Worm (Caenorhabditis elegans) whole organism, mixed stage, embryonic: ENCODE results near the gene ZC239.22.
"Not testable (repeated sequence)": the region's sequence is repeated elsewhere in the genome, so short reads cannot be mapped to it uniquely, and the experiment has no call there.

Experiments used
- drap-1 ChIP-seq: fragments of 200-800 bp; sonication (Bioruptor generic); optimal IDR thresholded peaks from 3 replicates; lab custom pipeline; 2018; ENCODE audit warnings: mild to moderate bottlenecking, missing genetic modification characterization, missing compliant biosample characterization
- ham-2 ChIP-seq: fragments of 200-800 bp; sonication (Bioruptor generic); optimal IDR thresholded peaks from 2 replicates; lab custom pipeline; 2018; ENCODE audit warnings: mild to moderate bottlenecking, missing genetic modification characterization, missing compliant biosample characterization
- lsy-2 ChIP-seq: fragments of 150-350 bp; optimal IDR thresholded peaks from 2 replicates; lab custom pipeline; 2014; ENCODE audit warnings: missing biosample characterization, missing genetic modification characterization
- nhr-76 ChIP-seq: sonication (generic microtip); optimal IDR thresholded peaks from 2 replicates; lab custom pipeline; 2017; ENCODE audit warnings: missing biosample characterization, missing genetic modification characterization
- pha-4 ChIP-seq: fragments of 150-350 bp; optimal IDR thresholded peaks from 2 replicates; lab custom pipeline; 2018; ENCODE audit warnings: missing biosample characterization, missing genetic modification reagents, missing genetic modification characterization
- snpc-4 ChIP-seq: fragments of 150-350 bp; optimal IDR thresholded peaks from 2 replicates; lab custom pipeline; 2014; ENCODE audit warnings: missing biosample characterization, missing genetic modification characterization
- unc-39 ChIP-seq: fragments of 150-350 bp; optimal IDR thresholded peaks from 2 replicates; lab custom pipeline; 2014; ENCODE audit warnings: missing biosample characterization, missing genetic modification characterization
- unc-62 ChIP-seq: fragments of 150-350 bp; optimal IDR thresholded peaks from 2 replicates; lab custom pipeline; 2014; ENCODE audit warnings: missing biosample characterization, missing genetic modification reagents, missing genetic modification characterization
- ztf-11 ChIP-seq: fragments of 150-350 bp; optimal IDR thresholded peaks from 2 replicates; lab custom pipeline; 2014; ENCODE audit warnings: missing biosample characterization, missing genetic modification characterization

ce11 chrII:3183300-3183840 is 37.3 kb downstream of the ZC239.22 start, which contains the start of the genes Y27F2A.6 and Y27F2A.8:
- not testable (repeated sequence) for TF ChIP-seq snpc-4; pha-4 (tag; lab: Kevin White, UChicago); nhr-76; unc-62 (GFP tag; lab: Kevin White, UChicago); unc-39 (tag; lab: Kevin White, UChicago); ham-2 (GFP tag; lab: Kevin White, UChicago); ztf-11; drap-1 (GFP tag; lab: Kevin White, UChicago); lsy-2 (tag; lab: Kevin White, UChicago)
